Worm (Caenorhabditis elegans): ENCODE measurements around the gene C28C12.12.

Gene C28C12.12

ce11 chrIV:8496263-8496662 lies at the start of gene C28C12.12:
TSS of gene C28C12.12 (minus strand) at chrIV:8496363.
- no peak for TF ChIP-seq cog-1 (tag; optimal IDR thresholded peaks at IDR 0.05)
- no peak for TF ChIP-seq klf-2 (GFP tag; conservative IDR thresholded peaks at IDR 0.05)
- TF ChIP-seq ztf-29 (GFP tag; IDR thresholded peaks at IDR 0.05), result no peak
- TF ChIP-seq ztf-23 (GFP tag; IDR thresholded peaks at IDR 0.05), result no peak
- TF ChIP-seq tab-1 (GFP tag; IDR thresholded peaks at IDR 0.05), result no peak

- TF ChIP-seq ref-1 (GFP tag; conservative IDR thresholded peaks at IDR 0.05), result no peak
- TF ChIP-seq ztf-29 (GFP tag; IDR thresholded peaks at IDR 0.05), result no peak
- TF ChIP-seq tab-1 (GFP tag; IDR thresholded peaks at IDR 0.05), result no peak
- no peak for TF ChIP-seq klf-2 (GFP tag; conservative IDR thresholded peaks at IDR 0.05)
These were observed 46.1 kb upstream of the C28C12.12 start for ce11 chrIV:8542272-8542671.

- no peak for TF ChIP-seq flt-1 (GFP tag; IDR thresholded peaks at IDR 0.05)
- TF ChIP-seq med-1 (GFP tag; optimal IDR thresholded peaks at IDR 0.05; ENCODE audit: insufficient read depth), result no peak
- no peak for TF ChIP-seq cog-1 (tag; optimal IDR thresholded peaks at IDR 0.05)
- TF ChIP-seq ref-1 (GFP tag; conservative IDR thresholded peaks at IDR 0.05), result no peak
- no peak for TF ChIP-seq ztf-29 (GFP tag; IDR thresholded peaks at IDR 0.05)
- TF ChIP-seq ztf-23 (GFP tag; IDR thresholded peaks at IDR 0.05), result no peak
These were observed 44.1 kb upstream of the C28C12.12 start for ce11 chrIV:8540268-8540667.

- TF ChIP-seq cog-1 (tag; optimal IDR thresholded peaks at IDR 0.05) (no peak), tab-1 (GFP tag; IDR thresholded peaks at IDR 0.05) (no peak), ztf-29 (GFP tag; IDR thresholded peaks at IDR 0.05) (no peak), ztf-23 (GFP tag; IDR thresholded peaks at IDR 0.05) (no peak), ref-1 (GFP tag; conservative IDR thresholded peaks at IDR 0.05) (no peak), med-1 (GFP tag; optimal IDR thresholded peaks at IDR 0.05; ENCODE audit: insufficient read depth) (no peak), flt-1 (GFP tag; IDR thresholded peaks at IDR 0.05) (no peak), T22C8.4 (GFP tag; IDR thresholded peaks at IDR 0.05) (no peak)
These were observed 43.5 kb upstream of the C28C12.12 start for ce11 chrIV:8539645-8540044.

- TF ChIP-seq klf-2 (GFP tag; conservative IDR thresholded peaks at IDR 0.05), result no peak
- no peak for TF ChIP-seq ztf-23 (GFP tag; IDR thresholded peaks at IDR 0.05)
- no peak for TF ChIP-seq flt-1 (GFP tag; IDR thresholded peaks at IDR 0.05)
- no peak for TF ChIP-seq cog-1 (tag; optimal IDR thresholded peaks at IDR 0.05)
- no peak for TF ChIP-seq med-1 (GFP tag; optimal IDR thresholded peaks at IDR 0.05; ENCODE audit: insufficient read depth)
- TF ChIP-seq ref-1 (GFP tag; conservative IDR thresholded peaks at IDR 0.05), result no peak
- no peak for TF ChIP-seq T22C8.4 (GFP tag; IDR thresholded peaks at IDR 0.05)
These were observed 42.6 kb upstream of the C28C12.12 start, which contains the start of gene hyl-1 for ce11 chrIV:8538659-8539173. TSS of gene hyl-1 (plus strand) at chrIV:8539123.

- TF ChIP-seq flt-1 (GFP tag; IDR thresholded peaks at IDR 0.05) (no peak), ztf-29 (GFP tag; IDR thresholded peaks at IDR 0.05) (no peak), klf-2 (GFP tag; conservative IDR thresholded peaks at IDR 0.05) (no peak), cog-1 (tag; optimal IDR thresholded peaks at IDR 0.05) (no peak), T22C8.4 (GFP tag; IDR thresholded peaks at IDR 0.05) (no peak), tab-1 (GFP tag; IDR thresholded peaks at IDR 0.05) (no peak), ztf-23 (GFP tag; IDR thresholded peaks at IDR 0.05) (no peak), med-1 (GFP tag; optimal IDR thresholded peaks at IDR 0.05; ENCODE audit: insufficient read depth) (no peak), ref-1 (GFP tag; conservative IDR thresholded peaks at IDR 0.05) (no peak)
These were observed 42.0 kb upstream of the C28C12.12 start for ce11 chrIV:8538011-8538658.

ce11 chrIV:8535946-8536345 lies 39.8 kb upstream of the C28C12.12 start:
- no peak for TF ChIP-seq tab-1 (GFP tag; IDR thresholded peaks at IDR 0.05)
- no peak for TF ChIP-seq flt-1 (GFP tag; IDR thresholded peaks at IDR 0.05)
- TF ChIP-seq ref-1 (GFP tag; conservative IDR thresholded peaks at IDR 0.05), result no peak
- no peak for TF ChIP-seq ztf-29 (GFP tag; IDR thresholded peaks at IDR 0.05)

- no peak for TF ChIP-seq med-1 (GFP tag; optimal IDR thresholded peaks at IDR 0.05; ENCODE audit: insufficient read depth)
- TF ChIP-seq ztf-23 (GFP tag; IDR thresholded peaks at IDR 0.05), result no peak
- no peak for TF ChIP-seq T22C8.4 (GFP tag; IDR thresholded peaks at IDR 0.05)
- no peak for TF ChIP-seq klf-2 (GFP tag; conservative IDR thresholded peaks at IDR 0.05)
- no peak for TF ChIP-seq ref-1 (GFP tag; conservative IDR thresholded peaks at IDR 0.05)
- no peak for TF ChIP-seq flt-1 (GFP tag; IDR thresholded peaks at IDR 0.05)
- TF ChIP-seq tab-1 (GFP tag; IDR thresholded peaks at IDR 0.05), result no peak
These were observed 38.8 kb upstream of the C28C12.12 start for ce11 chrIV:8534997-8535414.

- TF ChIP-seq ztf-29 (GFP tag; IDR thresholded peaks at IDR 0.05), result no peak
- no peak for TF ChIP-seq klf-2 (GFP tag; conservative IDR thresholded peaks at IDR 0.05)
- no peak for TF ChIP-seq cog-1 (tag; optimal IDR thresholded peaks at IDR 0.05)
- TF ChIP-seq tab-1 (GFP tag; IDR thresholded peaks at IDR 0.05), result no peak
- no peak for TF ChIP-seq ztf-23 (GFP tag; IDR thresholded peaks at IDR 0.05)
- TF ChIP-seq T22C8.4 (GFP tag; IDR thresholded peaks at IDR 0.05), result no peak
These were observed 38.0 kb upstream of the C28C12.12 start for ce11 chrIV:8534189-8534588.

- TF ChIP-seq cog-1 (tag; optimal IDR thresholded peaks at IDR 0.05), result no peak
- no peak for TF ChIP-seq T22C8.4 (GFP tag; IDR thresholded peaks at IDR 0.05)
- no peak for TF ChIP-seq flt-1 (GFP tag; IDR thresholded peaks at IDR 0.05)
- TF ChIP-seq klf-2 (GFP tag; conservative IDR thresholded peaks at IDR 0.05), result no peak
- no peak for TF ChIP-seq ztf-23 (GFP tag; IDR thresholded peaks at IDR 0.05)
- TF ChIP-seq tab-1 (GFP tag; IDR thresholded peaks at IDR 0.05), result no peak
- no peak for TF ChIP-seq ref-1 (GFP tag; conservative IDR thresholded peaks at IDR 0.05)
- no peak for TF ChIP-seq ztf-29 (GFP tag; IDR thresholded peaks at IDR 0.05)
- TF ChIP-seq med-1 (GFP tag; optimal IDR thresholded peaks at IDR 0.05; ENCODE audit: insufficient read depth), result no peak
These were observed 36.6 kb upstream of the C28C12.12 start for ce11 chrIV:8532796-8533195.
